Fruit fly (Drosophila melanogaster): ENCODE measurements around the gene Nnk.

Gene Nnk

dm6 chr3R:17794335-17795074 is 10.5 kb downstream of the Nnk start, which contains the start of gene CG43102 (continued):
- TF ChIP-seq mirr (GFP tag; optimal IDR thresholded peaks at IDR 0.05) (peak; percentile 55), sens-2 (GFP tag; IDR thresholded peaks at IDR 0.05) (peak; percentile 37; the same call in 1 of the 2 replicates), Hey (tag; optimal IDR thresholded peaks at IDR 0.05) (peak; percentile 11), CG30431 (GFP tag; optimal IDR thresholded peaks at IDR 0.05) (peak; percentile 54), CG13296 (GFP tag; optimal IDR thresholded peaks at IDR 0.05) (peak; percentile 70), ssp (GFP tag; IDR thresholded peaks at IDR 0.05) (peak; percentile 56), Neu2 (GFP tag; optimal IDR thresholded peaks at IDR 0.05; ENCODE audit: borderline replicate concordance) (no peak), H2.0 (GFP tag; IDR thresholded peaks at IDR 0.05) (peak; percentile 60), CG31365 (tag; optimal IDR thresholded peaks at IDR 0.05) (no peak), CG15011 (GFP tag; optimal IDR thresholded peaks at IDR 0.05) (peak; percentile 16), ac (GFP tag; optimal IDR thresholded peaks at IDR 0.05) (peak; percentile 21), CG13424 (tag; optimal IDR thresholded peaks at IDR 0.05) (peak; percentile 70), bab2 (GFP tag; optimal IDR thresholded peaks at IDR 0.05) (peak; percentile 34), gro (GFP tag; optimal IDR thresholded peaks at IDR 0.05) (peak; percentile 38), Side (GFP tag; optimal IDR thresholded peaks at IDR 0.05) (peak; percentile 53), CG10274 (GFP tag; optimal IDR thresholded peaks at IDR 0.05) (peak; percentile 16), croc (GFP tag; conservative IDR thresholded peaks at IDR 0.05) (no peak; the same call in 2 of the 3 replicates), CG3838 (GFP tag; optimal IDR thresholded peaks at IDR 0.05) (no peak), HLH4C (GFP tag; IDR thresholded peaks at IDR 0.05; ENCODE audit: partially characterized antibody) (peak; percentile 59), CG10654 (GFP tag; optimal IDR thresholded peaks at IDR 0.05) (peak; percentile 59), CG6689 (GFP tag; IDR thresholded peaks at IDR 0.05) (0 out of 2 replicates have a peak, but pooled peaks have one; percentile 33), CG17186 (GFP tag; optimal IDR thresholded peaks at IDR 0.05) (no peak), nmo (GFP tag; optimal IDR thresholded peaks at IDR 0.05) (peak; percentile 69), unc-4 (GFP tag; IDR thresholded peaks at IDR 0.05; ENCODE audit: partially characterized antibody) (peak; percentile 80; the same call in 1 of the 2 replicates), CrebB (tag; optimal IDR thresholded peaks at IDR 0.05) (peak; percentile 56), caup (GFP tag; optimal IDR thresholded peaks at IDR 0.05; ENCODE audit: severe bottlenecking) (peak; percentile 53), ftz-f1 (GFP tag; optimal IDR thresholded peaks at IDR 0.05) (peak; percentile 83), Usf (GFP tag; optimal IDR thresholded peaks at IDR 0.05) (peak; percentile 14), CG8089 (GFP tag; optimal IDR thresholded peaks at IDR 0.05) (no peak), cas (GFP tag; IDR thresholded peaks at IDR 0.05) (0 out of 2 replicates have a peak, but pooled peaks have one; percentile 53), seq (GFP tag; IDR thresholded peaks at IDR 0.05) (no peak), Bdp1 (GFP tag; optimal IDR thresholded peaks at IDR 0.05) (peak; percentile 31), al (GFP tag; IDR thresholded peaks at IDR 0.05) (peak; percentile 60), Doc3 (GFP tag; IDR thresholded peaks at IDR 0.05; ENCODE audit: partially characterized antibody) (peak; percentile 83), grau (tag; optimal IDR thresholded peaks at IDR 0.05) (peak; percentile 78), CG30403 (GFP tag; optimal IDR thresholded peaks at IDR 0.05) (peak; percentile 61), CG9727 (GFP tag; optimal IDR thresholded peaks at IDR 0.05) (peak; percentile 59), peb (GFP tag; IDR thresholded peaks at IDR 0.05) (no peak), NC2β (GFP tag; optimal IDR thresholded peaks at IDR 0.05) (no peak), tap (tag; optimal IDR thresholded peaks at IDR 0.05) (peak; percentile 66), ci (GFP tag; IDR thresholded peaks at IDR 0.05) (peak; percentile 82), Ptx1 (GFP tag; IDR thresholded peaks at IDR 0.05) (peak; percentile 79), CG14014 (GFP tag; IDR thresholded peaks at IDR 0.05) (peak; percentile 70), Taf1 (GFP tag; IDR thresholded peaks at IDR 0.05) (peak; percentile 62), CG15269 (tag; optimal IDR thresholded peaks at IDR 0.05) (peak; percentile 78), CG1024 (GFP tag; IDR thresholded peaks at IDR 0.05) (peak; percentile 48), CG1647 (GFP tag; optimal IDR thresholded peaks at IDR 0.05) (peak; percentile 15), CG5180 (GFP tag; optimal IDR thresholded peaks at IDR 0.05) (peak; percentile 9), repo (GFP tag; optimal IDR thresholded peaks at IDR 0.05) (no peak)
